Worm (Caenorhabditis elegans): ENCODE measurements around the gene C06E2.1.

Gene C06E2.1

DNA sequence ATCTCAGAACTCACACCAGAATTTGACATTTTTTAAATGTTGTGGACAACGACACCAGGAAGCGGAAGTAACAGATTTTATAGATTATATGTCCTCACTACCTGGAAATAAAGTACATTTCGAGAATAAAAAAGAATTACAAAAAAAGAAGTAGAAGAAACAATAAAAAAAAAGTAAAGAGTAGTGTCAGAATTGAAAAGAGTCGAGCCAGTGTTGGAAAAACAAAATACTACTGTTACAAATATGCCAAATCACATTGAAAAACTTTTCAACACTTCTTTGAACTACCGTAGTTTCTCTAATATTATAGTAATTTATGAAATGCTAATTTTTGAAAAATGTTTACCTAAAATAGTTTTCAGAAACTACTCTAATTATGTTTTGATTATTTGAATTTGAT is at the start of gene C06E2.1:
Gene C06E2.1, minus strand, starts transcription at position 101 of the 400 bp plus-strand sequence.
- TF ChIP-seq nhr-237 (tag; optimal IDR thresholded peaks at IDR 0.05): no peak
- no peak for TF ChIP-seq cey-2 (tag; optimal IDR thresholded peaks at IDR 0.05; ENCODE audit: borderline replicate concordance, insufficient read depth)
- TF ChIP-seq D1046.2 (GFP tag; IDR thresholded peaks at IDR 0.05): no peak
- no peak for TF ChIP-seq vab-7 (GFP tag; IDR thresholded peaks at IDR 0.05)
- no peak for TF ChIP-seq F37D6.2 (tag; optimal IDR thresholded peaks at IDR 0.05)
- no peak for TF ChIP-seq aly-2 (tag; optimal IDR thresholded peaks at IDR 0.05)
- TF ChIP-seq lin-1 (GFP tag; IDR thresholded peaks at IDR 0.05): no peak
- no peak for TF ChIP-seq pha-4 (GFP tag; IDR thresholded peaks at IDR 0.05)
- TF ChIP-seq pha-4 (tag; optimal IDR thresholded peaks at IDR 0.05): no peak
- no peak for TF ChIP-seq spr-1 (tag; optimal IDR thresholded peaks at IDR 0.05)
- TF ChIP-seq mdt-29 (GFP tag; IDR thresholded peaks at IDR 0.05): no peak
- no peak for TF ChIP-seq lsy-2 (tag; optimal IDR thresholded peaks at IDR 0.05)
- TF ChIP-seq Y105C5A.15 (GFP tag; IDR thresholded peaks at IDR 0.05): no peak
- TF ChIP-seq T26A8.4 (GFP tag; IDR thresholded peaks at IDR 0.05): no peak
- TF ChIP-seq nhr-111 (GFP tag; optimal IDR thresholded peaks at IDR 0.05): no peak
- no peak for TF ChIP-seq mes-2 (tag; optimal IDR thresholded peaks at IDR 0.05; ENCODE audit: poor library complexity, severe bottlenecking)
- TF ChIP-seq ztf-11 (tag; optimal IDR thresholded peaks at IDR 0.05): no peak
- TF ChIP-seq nhr-25 (tag; optimal IDR thresholded peaks at IDR 0.05; ENCODE audit: borderline replicate concordance, insufficient read depth): no peak
- TF ChIP-seq F10B5.3 (tag; optimal IDR thresholded peaks at IDR 0.05): no peak
- TF ChIP-seq jun-1 (tag; optimal IDR thresholded peaks at IDR 0.05): no peak

DNA sequence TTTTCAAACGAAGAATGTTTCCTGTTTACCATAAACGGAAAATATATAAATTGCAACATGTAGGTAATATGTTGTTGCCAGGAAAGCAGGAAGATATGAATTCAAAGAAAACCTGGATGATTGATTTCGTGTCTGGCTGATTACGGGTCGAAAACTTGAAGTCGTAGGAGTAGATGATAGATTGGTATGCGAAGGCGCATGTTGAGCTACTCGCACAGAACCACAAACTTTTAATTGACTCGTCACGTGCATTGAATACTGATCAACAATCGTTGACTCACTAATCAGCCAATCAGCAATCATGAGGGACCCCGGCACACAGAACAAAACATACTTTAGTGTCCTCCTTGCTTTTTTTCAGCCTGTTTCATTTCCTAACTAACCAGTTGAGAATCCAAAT is 46.6 kb upstream of the C06E2.1 start:
- TF ChIP-seq skn-1 (tag; optimal IDR thresholded peaks at IDR 0.05) (no peak), unc-62 (GFP tag; optimal IDR thresholded peaks at IDR 0.05 in 1 of 2) (peak in 1 of 2 experiments; percentile 91), unc-62 (tag; optimal IDR thresholded peaks at IDR 0.05) (no peak), F37D6.2 (tag; optimal IDR thresholded peaks at IDR 0.05) (no peak)

- TF ChIP-seq duxl-1 (tag; optimal IDR thresholded peaks at IDR 0.05; ENCODE audit: poor library complexity) (no peak), aha-1 (tag) (peak; percentile 75)
Observed at ce11 chrX:8919323-8919722, 44.7 kb upstream of the C06E2.1 start, which contains the start of gene nlp-14. Gene nlp-14 (minus strand): TSS chrX:8919423.

- TF ChIP-seq zip-11 (GFP tag; IDR thresholded peaks at IDR 0.05) (no peak), ZK546.5 (tag; optimal IDR thresholded peaks at IDR 0.05) (no peak), daf-12 (tag; optimal IDR thresholded peaks at IDR 0.05) (no peak), unc-62 (GFP tag; optimal IDR thresholded peaks at IDR 0.05 in 1 of 2) (no peak), unc-62 (tag; optimal IDR thresholded peaks at IDR 0.05) (no peak), nhr-11 (tag; optimal IDR thresholded peaks at IDR 0.05) (no peak), F26F4.8 (GFP tag; conservative IDR thresholded peaks at IDR 0.05) (0 out of 2 replicates have a peak, but pooled peaks have one; percentile 21), ces-1 (GFP tag; optimal IDR thresholded peaks at IDR 0.05) (peak; percentile 85), madf-9 (GFP tag; conservative IDR thresholded peaks at IDR 0.05) (no peak), skn-1 (tag; optimal IDR thresholded peaks at IDR 0.05) (no peak), hlh-30 (tag; optimal IDR thresholded peaks at IDR 0.05; ENCODE audit: insufficient read depth) (no peak), lsy-2 (tag; optimal IDR thresholded peaks at IDR 0.05) (peak in 1 of 2 experiments; percentile 5), arid-1 (GFP tag; conservative IDR thresholded peaks at IDR 0.05) (no peak), fkh-10 (GFP tag; optimal IDR thresholded peaks at IDR 0.05) (no peak), nhr-76 (tag; optimal IDR thresholded peaks at IDR 0.05) (no peak), ceh-62 (tag; optimal IDR thresholded peaks at IDR 0.05) (no peak), attf-4 (tag; optimal IDR thresholded peaks at IDR 0.05) (no peak), mep-1 (tag; optimal IDR thresholded peaks at IDR 0.05) (no peak), ceh-20 (GFP tag; IDR thresholded peaks at IDR 0.05) (no peak), nhr-10 (tag; optimal IDR thresholded peaks at IDR 0.05) (no peak), T20F7.1 (GFP tag; optimal IDR thresholded peaks at IDR 0.05) (no peak), nhr-42 (GFP tag; IDR thresholded peaks at IDR 0.05) (no peak)
Observed at ce11 chrX:8918792-8919191, 44.1 kb upstream of the C06E2.1 start.

Data from whole organism, L4 larva.